Fruit fly (Drosophila melanogaster) whole organism, embryonic: ENCODE measurements around the gene Actn3.

Source experiments
- CG10274 ChIP-seq: fragments of 200-800 bp; sonication (Bioruptor generic); optimal IDR thresholded peaks from 3 replicates; lab custom pipeline; 2017; ENCODE audit warnings: missing biosample characterization, mild to moderate bottlenecking, missing genetic modification characterization
- CG11247 ChIP-seq: fragments of 200-800 bp; sonication (Bioruptor generic); IDR thresholded peaks from 2 replicates; pipeline ENCODE4 v1.3.6; 2022; ENCODE audit warnings: missing biosample characterization, missing genetic modification characterization
- CG12391 ChIP-seq: fragments of 200-800 bp; sonication (Bioruptor generic); optimal IDR thresholded peaks from 3 replicates; lab custom pipeline; 2018; ENCODE audit warnings: missing biosample characterization, mild to moderate bottlenecking, missing genetic modification characterization, moderate library complexity
- CG12659 ChIP-seq: fragments of 200-800 bp; sonication (Bioruptor generic); optimal IDR thresholded peaks from 3 replicates; lab custom pipeline; 2017; ENCODE audit warnings: mild to moderate bottlenecking, missing biosample characterization, missing genetic modification reagents, missing genetic modification characterization
- CG12744 ChIP-seq: fragments of 200-800 bp; sonication (Bioruptor generic); optimal IDR thresholded peaks from 2 replicates; lab custom pipeline; 2016; ENCODE audit warnings: missing biosample characterization, missing genetic modification characterization
- CG13287 ChIP-seq: fragments of 200-800 bp; sonication (Bioruptor generic); IDR thresholded peaks from 2 replicates; pipeline ENCODE4 v1.3.6; 2022; ENCODE audit warnings: missing biosample characterization, missing genetic modification characterization; ENCODE audit not compliant: partially characterized antibody
- CG14441 ChIP-seq: fragments of 200-800 bp; sonication (Bioruptor generic); IDR thresholded peaks from 2 replicates; pipeline ENCODE4 v1.3.6; 2022; ENCODE audit warnings: missing biosample characterization, missing genetic modification characterization
- CG2199 ChIP-seq: fragments of 200-800 bp; sonication (Bioruptor generic); IDR thresholded peaks from 3 replicates; pipeline ENCODE4 v1.3.6; 2022; ENCODE audit warnings: missing biosample characterization, missing genetic modification characterization
- CG2712 ChIP-seq: fragments of 200-800 bp; optimal IDR thresholded peaks from 3 replicates; lab custom pipeline; 2019; ENCODE audit warnings: missing biosample characterization, mild to moderate bottlenecking, missing genetic modification characterization, moderate library complexity
- CG2889 ChIP-seq: fragments of 200-800 bp; sonication (Bioruptor generic); IDR thresholded peaks from 3 replicates; pipeline ENCODE4 v1.3.6; 2022; ENCODE audit warnings: missing biosample characterization, missing genetic modification characterization
- CG7963 ChIP-seq: fragments of 200-800 bp; sonication (Bioruptor generic); IDR thresholded peaks from 3 replicates; pipeline ENCODE4 v1.3.6; 2022; ENCODE audit warnings: missing biosample characterization, missing genetic modification characterization; ENCODE audit not compliant: partially characterized antibody
- CG9215 ChIP-seq: fragments of 200-800 bp; sonication (Bioruptor generic); IDR thresholded peaks from 2 replicates; pipeline ENCODE4 v1.3.6; 2022; ENCODE audit warnings: missing biosample characterization, missing genetic modification characterization
- Dll ChIP-seq: fragments of 200-800 bp; sonication (Bioruptor generic); IDR thresholded peaks from 4 replicates; pipeline ENCODE4 v1.3.6; 2022; ENCODE audit warnings: missing biosample characterization, missing genetic modification characterization; ENCODE audit not compliant: partially characterized antibody
- Hey ChIP-seq: fragments of 200-800 bp; sonication (Bioruptor generic); optimal IDR thresholded peaks from 3 replicates; lab custom pipeline; 2018; ENCODE audit warnings: missing biosample characterization, mild to moderate bottlenecking, missing genetic modification characterization
- Hr78 ChIP-seq, 2 experiments: fragments of 200-800 bp in 1 of 2; fragments of >200 bp in 1 of 2; sonication (Bioruptor generic) in 1 of 2; optimal IDR thresholded peaks; 2 replicates each; lab custom pipeline; 2017 to 2019; ENCODE audit warnings: missing biosample characterization in 2 of 2, missing genetic modification characterization in 2 of 2, mild to moderate bottlenecking in 1 of 2, moderate library complexity in 1 of 2
- Meics ChIP-seq: fragments of 200-800 bp; sonication (Bioruptor generic); optimal IDR thresholded peaks from 2 replicates; lab custom pipeline; 2017; ENCODE audit warnings: missing biosample characterization, mild to moderate bottlenecking, missing genetic modification characterization
- Neu2 ChIP-seq: fragments of 200-800 bp; sonication (Bioruptor generic); optimal IDR thresholded peaks from 3 replicates; lab custom pipeline; 2016; ENCODE audit warnings: missing biosample characterization, missing genetic modification characterization, borderline replicate concordance
- Nf-YC ChIP-seq: fragments of 200-800 bp; optimal IDR thresholded peaks from 3 replicates; lab custom pipeline; 2019; ENCODE audit warnings: missing biosample characterization, mild to moderate bottlenecking, missing genetic modification characterization, moderate library complexity
- Oaz ChIP-seq: fragments of 200-800 bp; sonication (Bioruptor generic); IDR thresholded peaks from 2 replicates; pipeline ENCODE4 v1.3.6; 2022; ENCODE audit warnings: missing biosample characterization, missing genetic modification characterization
- Spps ChIP-seq: fragments of 200-800 bp; sonication (Bioruptor generic); optimal IDR thresholded peaks from 2 replicates; lab custom pipeline; 2018; ENCODE audit warnings: missing biosample characterization, mild to moderate bottlenecking, missing genetic modification characterization
- Sry-β ChIP-seq: fragments of 200-800 bp; sonication (Bioruptor generic); optimal IDR thresholded peaks from 2 replicates; lab custom pipeline; 2018; ENCODE audit warnings: missing biosample characterization, mild to moderate bottlenecking, missing genetic modification characterization, moderate library complexity
- Stat92E ChIP-seq, 3 experiments: fragments of >200 bp in 2 of 3; fragments of 200-800 bp in 1 of 3; sonication (Bioruptor generic) in 1 of 3; optimal IDR thresholded peaks; 2 replicates each; lab custom pipeline; 2017 to 2019; ENCODE audit warnings: missing biosample characterization in 3 of 3, missing genetic modification characterization in 3 of 3, mild to moderate bottlenecking in 1 of 3, moderate library complexity in 1 of 3
- TFAM ChIP-seq: fragments of 200-800 bp; sonication (Bioruptor generic); optimal IDR thresholded peaks from 2 replicates; lab custom pipeline; 2017; ENCODE audit warnings: missing biosample characterization, missing genetic modification characterization, inconsistent platforms
- abd-A ChIP-seq: fragments of 200-800 bp; sonication (Bioruptor generic); optimal IDR thresholded peaks from 3 replicates; lab custom pipeline; 2019; ENCODE audit warnings: missing biosample characterization, mild to moderate bottlenecking, missing genetic modification characterization, moderate library complexity
- ato ChIP-seq: fragments of 200-800 bp; sonication (Bioruptor generic); IDR thresholded peaks from 2 replicates; pipeline ENCODE4 v1.3.6; 2022; ENCODE audit warnings: missing biosample characterization, missing genetic modification characterization; ENCODE audit not compliant: partially characterized antibody
- bab2 ChIP-seq: fragments of 200-800 bp; sonication (Bioruptor generic); optimal IDR thresholded peaks from 2 replicates; lab custom pipeline; 2016; ENCODE audit warnings: missing biosample characterization, missing genetic modification characterization
- bcd ChIP-seq: fragments of 200-800 bp; sonication (Bioruptor generic); optimal IDR thresholded peaks from 2 replicates; lab custom pipeline; 2017; ENCODE audit warnings: missing biosample characterization, mild to moderate bottlenecking, missing genetic modification characterization
- btn ChIP-seq: fragments of 200-800 bp; sonication (Bioruptor generic); optimal IDR thresholded peaks from 2 replicates; lab custom pipeline; 2016; ENCODE audit warnings: missing biosample characterization, missing genetic modification characterization
- cad ChIP-seq: fragments of >200 bp; optimal IDR thresholded peaks from 2 replicates; lab custom pipeline; 2017; ENCODE audit warnings: missing biosample characterization, missing genetic modification characterization
- caup ChIP-seq: fragments of 200-800 bp; sonication (Bioruptor generic); optimal IDR thresholded peaks from 3 replicates; lab custom pipeline; 2017; ENCODE audit warnings: missing biosample characterization, mild to moderate bottlenecking, missing genetic modification characterization, moderate library complexity; ENCODE audit not compliant: severe bottlenecking
- chm ChIP-seq: fragments of 200-800 bp; sonication (Bioruptor generic); IDR thresholded peaks from 2 replicates; pipeline ENCODE4 v1.3.6; 2022; ENCODE audit warnings: missing biosample characterization, missing genetic modification characterization
- dmrt99B ChIP-seq: fragments of 200-800 bp; sonication (Bioruptor generic); optimal IDR thresholded peaks from 2 replicates; lab custom pipeline; 2018; ENCODE audit warnings: missing biosample characterization, mild to moderate bottlenecking, missing genetic modification characterization, moderate library complexity
- fru ChIP-seq: fragments of >200 bp; optimal IDR thresholded peaks from 2 replicates; lab custom pipeline; 2017
- gro ChIP-seq: fragments of 200-800 bp; sonication (Bioruptor generic); optimal IDR thresholded peaks from 2 replicates; lab custom pipeline; 2016; ENCODE audit warnings: missing biosample characterization, missing genetic modification characterization
- jumu ChIP-seq: fragments of 200-800 bp; sonication (Bioruptor generic); optimal IDR thresholded peaks from 3 replicates; lab custom pipeline; 2016; ENCODE audit warnings: missing biosample characterization, missing genetic modification characterization
- lola ChIP-seq, 3 experiments: fragments of >200 bp in 2 of 3; fragments of 200-800 bp in 1 of 3; sonication (Bioruptor generic) in 1 of 3; optimal IDR thresholded peaks; 2 replicates each; lab custom pipeline; 2017 to 2019; ENCODE audit warnings: missing biosample characterization in 3 of 3, missing genetic modification characterization in 3 of 3, mild to moderate bottlenecking in 1 of 3, moderate library complexity in 1 of 3
- nom ChIP-seq: fragments of 200-800 bp; sonication (Bioruptor generic); optimal IDR thresholded peaks from 2 replicates; lab custom pipeline; 2017; ENCODE audit warnings: missing biosample characterization, missing genetic modification characterization, mild to moderate bottlenecking, moderate library complexity, missing genetic modification reagents
- pros ChIP-seq: fragments of 200-800 bp; sonication (Bioruptor generic); optimal IDR thresholded peaks from 3 replicates; lab custom pipeline; 2019; ENCODE audit warnings: missing biosample characterization, mild to moderate bottlenecking, missing genetic modification characterization, moderate library complexity
- pum ChIP-seq: fragments of 200-800 bp; sonication (Bioruptor generic); optimal IDR thresholded peaks from 2 replicates; lab custom pipeline; 2016; ENCODE audit warnings: missing biosample characterization, missing genetic modification characterization
- pzg ChIP-seq: fragments of 200-800 bp; sonication (Bioruptor generic); optimal IDR thresholded peaks from 3 replicates; lab custom pipeline; 2018; ENCODE audit warnings: missing biosample characterization, mild to moderate bottlenecking, missing genetic modification characterization, moderate library complexity
- sens ChIP-seq: fragments of 200-800 bp; sonication (Bioruptor generic); peaks from one replicate; lab custom pipeline; 2016; ENCODE audit warnings: missing biosample characterization, missing genetic modification characterization
- sens-2 ChIP-seq: fragments of 200-800 bp; sonication (Bioruptor generic); IDR thresholded peaks from 2 replicates; pipeline ENCODE4 v1.3.6; 2022; ENCODE audit warnings: missing biosample characterization, missing genetic modification characterization
- shn ChIP-seq: fragments of 200-800 bp; sonication (Bioruptor generic); optimal IDR thresholded peaks from 3 replicates; lab custom pipeline; 2016; ENCODE audit warnings: missing biosample characterization, missing genetic modification characterization
- slou ChIP-seq: fragments of 200-800 bp; sonication (Bioruptor generic); optimal IDR thresholded peaks from 3 replicates; lab custom pipeline; 2016; ENCODE audit warnings: missing biosample characterization, missing genetic modification characterization
- ssp ChIP-seq: fragments of 200-800 bp; sonication (Bioruptor generic); IDR thresholded peaks from 2 replicates; pipeline ENCODE4 v1.3.6; 2022; ENCODE audit warnings: missing biosample characterization, missing genetic modification characterization
- wor ChIP-seq: fragments of 200-800 bp; sonication (Bioruptor generic); IDR thresholded peaks from 2 replicates; pipeline ENCODE4 v1.3.6; 2022; ENCODE audit warnings: missing biosample characterization, missing genetic modification characterization
- zen ChIP-seq: fragments of 200-800 bp; sonication (Bioruptor generic); optimal IDR thresholded peaks from 3 replicates; lab custom pipeline; 2018; ENCODE audit warnings: missing biosample characterization, mild to moderate bottlenecking, missing genetic modification characterization, moderate library complexity

Actn3 gene

dm6 chr3R:16986181-16987074, 8.8 kb upstream of the Actn3 start (continued):
- peak; percentile 94 for TF ChIP-seq CG12659
- TF ChIP-seq Hey (tag; lab: Kevin White, UChicago) = peak; percentile 98
- peak; percentile 93 for TF ChIP-seq pum
- TF ChIP-seq Oaz (GFP tag; lab: Robert Waterston, UW) = peak; percentile 95
- TF ChIP-seq Sry-β = no peak
- peak; percentile 57 for TF ChIP-seq zen (tag; lab: Kevin White, UChicago)
- TF ChIP-seq nom (GFP tag; lab: Kevin White, UChicago) = peak; percentile 72
- TF ChIP-seq CG7963 = no peak
- TF ChIP-seq Nf-YC (tag; lab: Kevin White, UChicago) = peak; percentile 70
- TF ChIP-seq lola (GFP tag; optimal IDR thresholded peaks at IDR 0.05; lab: Kevin White, UChicago) = peak in 1 of 3 experiments; percentile 35
- TF ChIP-seq shn = peak; percentile 94
- TF ChIP-seq sens-2 (GFP tag; lab: Robert Waterston, UW) = peak; percentile 93
- TF ChIP-seq CG10274 (GFP tag; lab: Kevin White, UChicago) = peak; percentile 89
- TF ChIP-seq Hr78 (GFP tag; optimal IDR thresholded peaks at IDR 0.05; lab: Kevin White, UChicago) = peak in 1 of 2 experiments; percentile 70
- TF ChIP-seq Spps (tag; lab: Kevin White, UChicago) = no peak
- TF ChIP-seq btn (GFP tag; lab: Kevin White, UChicago) = peak; percentile 86
- TF ChIP-seq CG14441 = peak; percentile 98
- TF ChIP-seq CG12744 (GFP tag; lab: Kevin White, UChicago) = peak; percentile 91
- TF ChIP-seq pzg = peak; percentile 36
- TF ChIP-seq CG2889 (GFP tag; lab: Robert Waterston, UW) = peak; percentile 97
- peak; percentile 30 for TF ChIP-seq TFAM
- TF ChIP-seq CG12391 = peak; percentile 81
- peak; percentile 97 for TF ChIP-seq bab2 (GFP tag; lab: Kevin White, UChicago)
- no peak for TF ChIP-seq pros
- no peak for TF ChIP-seq fru (lab: Kevin White, UChicago)
- no peak for TF ChIP-seq Stat92E (GFP tag; optimal IDR thresholded peaks at IDR 0.05; lab: Kevin White, UChicago)
- peak; percentile 45 for TF ChIP-seq abd-A (tag; lab: Kevin White, UChicago)
- TF ChIP-seq caup = peak; percentile 95
- TF ChIP-seq cad (GFP tag; lab: Kevin White, UChicago) = no peak
- peak; percentile 51 for TF ChIP-seq slou (GFP tag; lab: Kevin White, UChicago)
- TF ChIP-seq wor = peak; percentile 87
- no peak for TF ChIP-seq ato (GFP tag; lab: Robert Waterston, UW)
- TF ChIP-seq chm (GFP tag; lab: Robert Waterston, UW) = peak; percentile 84; the same call in 1 of the 2 replicates
- peak; percentile 78 for TF ChIP-seq CG2712 (tag; lab: Kevin White, UChicago)
- peak; percentile 96 for TF ChIP-seq CG9215 (GFP tag; lab: Robert Waterston, UW)
- TF ChIP-seq jumu (GFP tag; lab: Kevin White, UChicago) = peak; percentile 94
- peak; percentile 20; the same call in 1 of the 2 replicates for TF ChIP-seq CG13287 (GFP tag; lab: Robert Waterston, UW)
- TF ChIP-seq Dll (GFP tag; lab: Robert Waterston, UW) = no peak
- TF ChIP-seq Meics (GFP tag; lab: Kevin White, UChicago) = peak; percentile 95
- TF ChIP-seq gro (GFP tag; lab: Kevin White, UChicago) = peak; percentile 96
- TF ChIP-seq CG11247 (GFP tag; lab: Robert Waterston, UW) = peak; percentile 97
- peak; percentile 93 for TF ChIP-seq CG2199 (GFP tag; lab: Robert Waterston, UW)
- TF ChIP-seq dmrt99B (tag; lab: Kevin White, UChicago) = peak; percentile 90
- peak; percentile 93 for TF ChIP-seq sens
- TF ChIP-seq Neu2 (GFP tag; lab: Kevin White, UChicago) = peak; percentile 48
- peak; percentile 83 for TF ChIP-seq ssp (GFP tag; lab: Robert Waterston, UW)
- peak; percentile 93 for TF ChIP-seq bcd (GFP tag; lab: Kevin White, UChicago)
